Fruit fly (Drosophila melanogaster) whole organism: ENCODE results near the gene WDR79.

Experiments
- CG8478 ChIP-seq: fragments of >200 bp; optimal IDR thresholded peaks from 2 replicates; lab custom pipeline; 2018; ENCODE audit warnings: inconsistent platforms
- EcR ChIP-seq, 2 experiments: fragments of >200 bp; optimal IDR thresholded peaks; 2 replicates each; lab custom pipeline; 2017; ENCODE audit warnings: missing biosample characterization in 2 of 2, missing genetic modification characterization in 2 of 2, missing genetic modification reagents in 2 of 2
- pan ChIP-seq: fragments of >200 bp; optimal IDR thresholded peaks from 2 replicates; lab custom pipeline; 2017
- psq ChIP-seq: fragments of >200 bp; optimal IDR thresholded peaks from 2 replicates; lab custom pipeline; 2017
- usp ChIP-seq: fragments of >200 bp; optimal IDR thresholded peaks from 2 replicates; lab custom pipeline; 2017; ENCODE audit warnings: missing biosample characterization, missing genetic modification characterization, mixed read lengths

DNA sequence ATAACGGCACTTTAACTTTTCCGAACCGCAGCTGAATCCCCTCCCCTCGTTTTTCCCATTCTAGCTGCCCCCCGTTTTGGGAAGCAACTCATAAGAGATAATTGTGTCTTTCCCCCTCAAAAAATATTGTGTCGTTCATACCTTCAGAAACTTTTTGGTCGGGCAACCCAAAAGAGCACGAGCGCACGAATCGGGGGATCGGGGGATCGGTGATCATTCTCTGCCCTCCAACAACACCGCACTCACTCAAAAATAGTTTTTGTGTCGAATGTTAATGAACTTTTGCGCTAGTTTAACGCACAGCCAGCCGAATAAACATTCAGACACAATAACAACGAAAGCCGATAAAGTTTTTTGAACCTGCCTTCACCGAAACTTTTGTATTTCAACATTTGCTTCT, 37.2 kb downstream of the WDR79 start:
- TF ChIP-seq pan (no peak), EcR (GFP tag; optimal IDR thresholded peaks at IDR 0.05; lab: Kevin White, UChicago) (no peak), CG8478 (lab: Kevin White, UChicago) (no peak), usp (GFP tag; lab: Kevin White, UChicago) (no peak), psq (lab: Kevin White, UChicago) (no peak)
